Fruit fly (Drosophila melanogaster) whole organism, embryonic: ENCODE data around the gene Ppm1.

Experiments used
- BEAF-32 ChIP-seq: fragments of 200-800 bp; sonication (Bioruptor generic); optimal IDR thresholded peaks from 3 replicates; lab custom pipeline; 2017; ENCODE audit warnings: missing biosample characterization, missing genetic modification characterization, mild to moderate bottlenecking, moderate library complexity, missing genetic modification reagents
- CG10321 ChIP-seq: fragments of 200-800 bp; sonication (Bioruptor generic); IDR thresholded peaks from 2 replicates; pipeline ENCODE4 v1.3.6; 2022; ENCODE audit warnings: missing biosample characterization, missing genetic modification characterization
- CG10654 ChIP-seq: fragments of 200-800 bp; sonication (Bioruptor generic); optimal IDR thresholded peaks from 2 replicates; lab custom pipeline; 2016; ENCODE audit warnings: missing biosample characterization, missing genetic modification characterization
- CG12104 ChIP-seq: fragments of 200-800 bp; sonication (Bioruptor generic); optimal IDR thresholded peaks from 3 replicates; lab custom pipeline; 2016; ENCODE audit warnings: missing biosample characterization, missing genetic modification characterization
- CG12155 ChIP-seq: fragments of 200-800 bp; sonication (Bioruptor generic); optimal IDR thresholded peaks from 3 replicates; lab custom pipeline; 2016; ENCODE audit warnings: missing biosample characterization, missing genetic modification characterization
- CG12659 ChIP-seq: fragments of 200-800 bp; sonication (Bioruptor generic); optimal IDR thresholded peaks from 3 replicates; lab custom pipeline; 2017; ENCODE audit warnings: mild to moderate bottlenecking, missing biosample characterization, missing genetic modification reagents, missing genetic modification characterization
- CG12942 ChIP-seq: fragments of 200-800 bp; sonication (Bioruptor generic); optimal IDR thresholded peaks from 3 replicates; lab custom pipeline; 2016; ENCODE audit warnings: missing biosample characterization, missing genetic modification characterization
- CG14860 ChIP-seq: fragments of 200-800 bp; sonication (Bioruptor generic); IDR thresholded peaks from 3 replicates; pipeline ENCODE4 v1.3.6; 2022; ENCODE audit warnings: missing biosample characterization, missing genetic modification characterization; ENCODE audit not compliant: partially characterized antibody
- CG15601 ChIP-seq: fragments of 200-800 bp; sonication (Bioruptor generic); optimal IDR thresholded peaks from 3 replicates; lab custom pipeline; 2019; ENCODE audit warnings: missing biosample characterization, mild to moderate bottlenecking, missing genetic modification characterization, moderate library complexity
- CG17361 ChIP-seq: fragments of 200-800 bp; sonication (Bioruptor generic); IDR thresholded peaks from 3 replicates; pipeline ENCODE4 v1.3.6; 2022; ENCODE audit warnings: missing biosample characterization, missing genetic modification characterization
- CG17829 ChIP-seq: fragments of 200-800 bp; optimal IDR thresholded peaks from 2 replicates; lab custom pipeline; 2019; ENCODE audit warnings: missing biosample characterization, mild to moderate bottlenecking, missing genetic modification characterization, moderate library complexity
- CG2678 ChIP-seq: fragments of 200-800 bp; sonication (Bioruptor generic); optimal IDR thresholded peaks from 3 replicates; lab custom pipeline; 2019; ENCODE audit warnings: missing biosample characterization, mild to moderate bottlenecking, missing genetic modification characterization, moderate library complexity
- CG2712 ChIP-seq: fragments of 200-800 bp; optimal IDR thresholded peaks from 3 replicates; lab custom pipeline; 2019; ENCODE audit warnings: missing biosample characterization, mild to moderate bottlenecking, missing genetic modification characterization, moderate library complexity
- CG3065 ChIP-seq: fragments of 200-800 bp; sonication (Bioruptor generic); optimal IDR thresholded peaks from 2 replicates; lab custom pipeline; 2016; ENCODE audit warnings: missing biosample characterization, missing genetic modification characterization
- CG31365 ChIP-seq: fragments of 200-800 bp; sonication (Bioruptor generic); optimal IDR thresholded peaks from 2 replicates; lab custom pipeline; 2018; ENCODE audit warnings: missing biosample characterization, mild to moderate bottlenecking, missing genetic modification characterization
- CG3163 ChIP-seq: fragments of 200-800 bp; sonication (Bioruptor generic); optimal IDR thresholded peaks from 3 replicates; lab custom pipeline; 2016; ENCODE audit warnings: missing biosample characterization, missing genetic modification characterization
- CG33213 ChIP-seq: fragments of 200-800 bp; sonication (Bioruptor generic); optimal IDR thresholded peaks from 3 replicates; lab custom pipeline; 2016; ENCODE audit warnings: missing biosample characterization, missing genetic modification characterization
- CG42726 ChIP-seq: fragments of 200-800 bp; sonication (Bioruptor generic); IDR thresholded peaks from 2 replicates; pipeline ENCODE4 v1.3.6; 2022; ENCODE audit warnings: missing biosample characterization, missing genetic modification characterization; ENCODE audit not compliant: partially characterized antibody
- CG4360 ChIP-seq: fragments of 200-800 bp; sonication (Bioruptor generic); IDR thresholded peaks from 2 replicates; pipeline ENCODE4 v1.3.6; 2022; ENCODE audit warnings: missing biosample characterization, missing genetic modification characterization
- CG6272 ChIP-seq: fragments of 200-800 bp; sonication (Bioruptor generic); IDR thresholded peaks from 2 replicates; pipeline ENCODE4 v1.3.6; 2022; ENCODE audit warnings: missing biosample characterization, missing genetic modification characterization
- CG6683 ChIP-seq: fragments of 200-800 bp; sonication (Bioruptor generic); optimal IDR thresholded peaks from 2 replicates; lab custom pipeline; 2017; ENCODE audit warnings: missing biosample characterization, mild to moderate bottlenecking, missing genetic modification characterization, missing genetic modification reagents
- CG6854 ChIP-seq: fragments of 200-800 bp; sonication (Bioruptor generic); optimal IDR thresholded peaks from 3 replicates; lab custom pipeline; 2017; ENCODE audit warnings: missing biosample characterization, mild to moderate bottlenecking, missing genetic modification characterization
- CG9215 ChIP-seq: fragments of 200-800 bp; sonication (Bioruptor generic); IDR thresholded peaks from 2 replicates; pipeline ENCODE4 v1.3.6; 2022; ENCODE audit warnings: missing biosample characterization, missing genetic modification characterization
- Dad ChIP-seq: fragments of 200-800 bp; sonication (Bioruptor generic); optimal IDR thresholded peaks from 3 replicates; lab custom pipeline; 2016; ENCODE audit warnings: missing biosample characterization, missing genetic modification characterization
- Hmr ChIP-seq: fragments of 200-800 bp; sonication (Bioruptor generic); optimal IDR thresholded peaks from 3 replicates; lab custom pipeline; 2017; ENCODE audit warnings: mild to moderate bottlenecking, missing biosample characterization, missing genetic modification reagents, missing genetic modification characterization
- Jarid2 ChIP-seq: fragments of 200-800 bp; sonication (Bioruptor generic); optimal IDR thresholded peaks from 3 replicates; lab custom pipeline; 2017; ENCODE audit warnings: mild to moderate bottlenecking, missing biosample characterization, missing genetic modification reagents, missing genetic modification characterization
- NK7.1 ChIP-seq: fragments of 200-800 bp; sonication (Bioruptor generic); optimal IDR thresholded peaks from 3 replicates; lab custom pipeline; 2016; ENCODE audit warnings: missing biosample characterization, missing genetic modification characterization
- Neu2 ChIP-seq: fragments of 200-800 bp; sonication (Bioruptor generic); optimal IDR thresholded peaks from 3 replicates; lab custom pipeline; 2016; ENCODE audit warnings: missing biosample characterization, missing genetic modification characterization, borderline replicate concordance
- Scr ChIP-seq: fragments of 200-800 bp; sonication (Bioruptor generic); IDR thresholded peaks from 2 replicates; pipeline ENCODE4 v1.3.6; 2022; ENCODE audit warnings: missing biosample characterization, missing genetic modification characterization; ENCODE audit not compliant: partially characterized antibody
- Sox100B ChIP-seq: fragments of 200-800 bp; sonication (Bioruptor generic); optimal IDR thresholded peaks from 3 replicates; lab custom pipeline; 2018; ENCODE audit warnings: missing biosample characterization, mild to moderate bottlenecking, missing genetic modification characterization
- Sry-β ChIP-seq: fragments of 200-800 bp; sonication (Bioruptor generic); optimal IDR thresholded peaks from 2 replicates; lab custom pipeline; 2018; ENCODE audit warnings: missing biosample characterization, mild to moderate bottlenecking, missing genetic modification characterization, moderate library complexity
- Xbp1 ChIP-seq: fragments of 200-800 bp; sonication (Bioruptor generic); optimal IDR thresholded peaks from 3 replicates; lab custom pipeline; 2016; ENCODE audit warnings: missing biosample characterization, mild to moderate bottlenecking, missing genetic modification characterization
- ab ChIP-seq: fragments of 200-800 bp; sonication (Bioruptor generic); optimal IDR thresholded peaks from 2 replicates; lab custom pipeline; 2016; ENCODE audit warnings: missing biosample characterization, missing genetic modification characterization
- ase ChIP-seq: fragments of 200-800 bp; sonication (Bioruptor generic); IDR thresholded peaks from 3 replicates; pipeline ENCODE4 v1.3.6; 2022; ENCODE audit warnings: missing biosample characterization, missing genetic modification characterization
- dmrt99B ChIP-seq: fragments of 200-800 bp; sonication (Bioruptor generic); optimal IDR thresholded peaks from 2 replicates; lab custom pipeline; 2018; ENCODE audit warnings: missing biosample characterization, mild to moderate bottlenecking, missing genetic modification characterization, moderate library complexity
- ewg ChIP-seq: fragments of 200-800 bp; sonication (Bioruptor generic); optimal IDR thresholded peaks from 3 replicates; lab custom pipeline; 2017; ENCODE audit warnings: mild to moderate bottlenecking, missing biosample characterization, missing genetic modification reagents, missing genetic modification characterization
- fru ChIP-seq: fragments of >200 bp; optimal IDR thresholded peaks from 2 replicates; lab custom pipeline; 2017
- insv ChIP-seq, 2 experiments: fragments of 200-800 bp; sonication (Bioruptor generic); optimal IDR thresholded peaks; 3 replicates each; lab custom pipeline; 2016 to 2018; ENCODE audit warnings: missing biosample characterization in 2 of 2, missing genetic modification characterization in 2 of 2
- jigr1 ChIP-seq: fragments of 200-800 bp; sonication (Bioruptor generic); IDR thresholded peaks from 3 replicates; pipeline ENCODE4 v1.3.6; 2022; ENCODE audit warnings: missing biosample characterization, missing genetic modification characterization
- mirr ChIP-seq: fragments of 200-800 bp; sonication (Bioruptor generic); optimal IDR thresholded peaks from 3 replicates; lab custom pipeline; 2018; ENCODE audit warnings: missing biosample characterization, mild to moderate bottlenecking, missing genetic modification characterization
- nmo ChIP-seq: fragments of 200-800 bp; sonication (Bioruptor generic); optimal IDR thresholded peaks from 2 replicates; lab custom pipeline; 2018; ENCODE audit warnings: missing biosample characterization, mild to moderate bottlenecking, missing genetic modification characterization, moderate library complexity
- nom ChIP-seq: fragments of 200-800 bp; sonication (Bioruptor generic); optimal IDR thresholded peaks from 2 replicates; lab custom pipeline; 2017; ENCODE audit warnings: missing biosample characterization, missing genetic modification characterization, mild to moderate bottlenecking, moderate library complexity, missing genetic modification reagents
- pho ChIP-seq: fragments of 200-800 bp; sonication (Bioruptor generic); optimal IDR thresholded peaks from 2 replicates; lab custom pipeline; 2016; ENCODE audit warnings: missing biosample characterization, missing genetic modification characterization
- run ChIP-seq: fragments of 200-800 bp; sonication (Bioruptor generic); optimal IDR thresholded peaks from 3 replicates; lab custom pipeline; 2018; ENCODE audit warnings: missing biosample characterization, mild to moderate bottlenecking, missing genetic modification characterization
- salm ChIP-seq: fragments of 200-800 bp; sonication (Bioruptor generic); optimal IDR thresholded peaks from 2 replicates; lab custom pipeline; 2018; ENCODE audit warnings: missing biosample characterization, mild to moderate bottlenecking, missing genetic modification characterization
- stc ChIP-seq: fragments of 200-800 bp; sonication (Bioruptor generic); IDR thresholded peaks from 2 replicates; pipeline ENCODE4 v1.3.6; 2022; ENCODE audit warnings: missing biosample characterization, missing genetic modification characterization
- stwl ChIP-seq: fragments of 200-800 bp; sonication (Bioruptor generic); optimal IDR thresholded peaks from 3 replicates; lab custom pipeline; 2018; ENCODE audit warnings: missing biosample characterization, mild to moderate bottlenecking, missing genetic modification characterization, moderate library complexity
- trem ChIP-seq: fragments of 200-800 bp; optimal IDR thresholded peaks from 3 replicates; lab custom pipeline; 2019; ENCODE audit warnings: missing biosample characterization, mild to moderate bottlenecking, missing genetic modification characterization, moderate library complexity
- wdn ChIP-seq: fragments of 200-800 bp; sonication (Bioruptor generic); IDR thresholded peaks from 2 replicates; pipeline ENCODE4 v1.3.6; 2022; ENCODE audit warnings: missing biosample characterization, missing genetic modification characterization

Gene Ppm1

dm6 chr3L:606490-607327 is 25.6 kb downstream of the Ppm1 start, which contains the start of gene Reg-2 (continued):
- TF ChIP-seq CG17829 (tag; lab: Kevin White, UChicago) (peak; percentile 58), stc (GFP tag; lab: Robert Waterston, UW) (no peak), dmrt99B (tag; lab: Kevin White, UChicago) (peak; percentile 1), jigr1 (GFP tag; lab: Robert Waterston, UW) (no peak), CG15601 (tag; lab: Kevin White, UChicago) (peak; percentile 31), nmo (peak; percentile 28), CG12659 (peak; percentile 45), Scr (GFP tag; lab: Robert Waterston, UW) (no peak), CG6272 (GFP tag; lab: Robert Waterston, UW) (no peak), insv (GFP tag; optimal IDR thresholded peaks at IDR 0.05; lab: Kevin White, UChicago) (peak in 1 of 2 experiments; percentile 53), Xbp1 (GFP tag; lab: Kevin White, UChicago) (peak; percentile 33), CG33213 (GFP tag; lab: Kevin White, UChicago) (peak; percentile 42), trem (tag; lab: Kevin White, UChicago) (peak; percentile 34), wdn (GFP tag; lab: Robert Waterston, UW) (no peak), nom (peak; percentile 37), Hmr (GFP tag; lab: Kevin White, UChicago) (peak; percentile 44), CG14860 (GFP tag; lab: Robert Waterston, UW) (no peak), CG42726 (GFP tag; lab: Robert Waterston, UW) (peak; percentile 45; the same call in 1 of the 2 replicates), CG17361 (GFP tag; lab: Robert Waterston, UW) (peak; percentile 37; the same call in 1 of the 3 replicates), ewg (GFP tag; lab: Kevin White, UChicago) (no peak), BEAF-32 (GFP tag; lab: Kevin White, UChicago) (peak; percentile 19), CG6854 (GFP tag; lab: Kevin White, UChicago) (peak; percentile 33), Neu2 (GFP tag; lab: Kevin White, UChicago) (no peak), CG3065 (no peak), ab (GFP tag; lab: Kevin White, UChicago) (no peak), CG12942 (GFP tag; lab: Kevin White, UChicago) (no peak), Sox100B (GFP tag; lab: Kevin White, UChicago) (no peak), CG10321 (GFP tag; lab: Robert Waterston, UW) (no peak), CG2712 (tag; lab: Kevin White, UChicago) (peak; percentile 32), CG12155 (GFP tag; lab: Kevin White, UChicago) (peak; percentile 28), run (tag; lab: Kevin White, UChicago) (peak; percentile 23), CG12104 (GFP tag; lab: Kevin White, UChicago) (no peak), CG3163 (GFP tag; lab: Kevin White, UChicago) (no peak), CG31365 (tag; lab: Kevin White, UChicago) (no peak), NK7.1 (GFP tag; lab: Kevin White, UChicago) (no peak), CG10654 (GFP tag; lab: Kevin White, UChicago) (no peak), CG2678 (tag; lab: Kevin White, UChicago) (no peak), CG9215 (GFP tag; lab: Robert Waterston, UW) (no peak), salm (peak; percentile 22), stwl (peak; percentile 13), fru (no peak), Dad (GFP tag; lab: Kevin White, UChicago) (no peak), Jarid2 (GFP tag; lab: Kevin White, UChicago) (no peak), mirr (GFP tag; lab: Kevin White, UChicago) (peak; percentile 92), CG4360 (no peak), ase (GFP tag; lab: Robert Waterston, UW) (no peak), CG6683 (GFP tag; lab: Kevin White, UChicago) (no peak), pho (GFP tag; lab: Kevin White, UChicago) (no peak), Sry-β (GFP tag; lab: Kevin White, UChicago) (no peak)
